Worm (Caenorhabditis elegans) whole organism, L4/young adult: ENCODE results near the gene col-74.
A peak's percentile ranks its signal among the peaks of the same experiment; 100 is the strongest.

Experiments used
- W03F9.2 ChIP-seq: fragments of 150-350 bp; optimal IDR thresholded peaks from 2 replicates; lab custom pipeline; 2014; ENCODE audit warnings: missing biosample characterization, missing genetic modification characterization
- dao-5 ChIP-seq: sonication (generic microtip); optimal IDR thresholded peaks from 2 replicates; lab custom pipeline; 2016; ENCODE audit warnings: missing genotype, missing genetic modification characterization, moderate library complexity, missing compliant biosample characterization
- him-1 ChIP-seq: sonication (generic microtip); optimal IDR thresholded peaks from 2 replicates; lab custom pipeline; 2016; ENCODE audit warnings: missing genotype, missing genetic modification reagents, missing genetic modification characterization, missing compliant biosample characterization

DNA sequence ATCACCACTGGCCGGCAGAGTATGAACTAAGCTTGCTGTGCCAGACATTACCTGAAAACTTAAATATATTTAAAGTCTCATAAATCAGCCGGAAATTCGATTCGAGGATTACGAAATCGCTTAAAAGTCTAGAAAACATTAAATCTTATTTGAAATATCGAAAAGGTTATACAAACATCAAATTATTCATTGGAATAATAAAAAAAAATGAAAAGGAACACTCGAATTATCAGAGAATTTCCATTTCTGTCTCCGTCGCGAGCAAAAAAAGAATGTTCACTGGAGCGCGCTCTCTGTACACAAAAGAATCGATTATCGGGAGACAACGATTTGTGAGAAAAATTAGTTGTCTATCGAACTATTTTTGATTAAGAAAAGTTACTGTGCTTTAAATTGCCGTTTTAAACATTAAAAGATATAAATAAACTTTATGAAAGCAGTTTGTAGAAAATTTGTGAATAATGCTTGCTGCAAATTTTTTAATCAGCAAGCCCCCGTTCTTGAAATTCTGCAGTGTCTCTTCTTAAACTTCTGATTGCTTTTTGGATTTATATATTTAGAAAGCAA is 6.1 kb downstream of the col-74 start, which contains the start of gene fzo-1:
- TF ChIP-seq him-1 (tag; lab: Kevin White, UChicago) (no peak), W03F9.2 (tag; lab: Kevin White, UChicago) (peak; percentile 34), dao-5 (tag; lab: Kevin White, UChicago) (no peak)
